Worm (Caenorhabditis elegans): ENCODE measurements around the gene Y49G5A.1.

- TF ChIP-seq ztf-29 (GFP tag; IDR thresholded peaks at IDR 0.05) (no peak), T22C8.4 (GFP tag; IDR thresholded peaks at IDR 0.05) (no peak)
Observed at ce11 chrV:5311635-5312034, 24.5 kb upstream of the Y49G5A.1 start, which contains the start of gene C10G8.4.

Data from whole organism, midembryonic.